Fruit fly (Drosophila melanogaster): ENCODE results near the gene KaiR1D.
A peak's percentile ranks its signal among the peaks of the same experiment; 100 is the strongest.

KaiR1D gene

DNA sequence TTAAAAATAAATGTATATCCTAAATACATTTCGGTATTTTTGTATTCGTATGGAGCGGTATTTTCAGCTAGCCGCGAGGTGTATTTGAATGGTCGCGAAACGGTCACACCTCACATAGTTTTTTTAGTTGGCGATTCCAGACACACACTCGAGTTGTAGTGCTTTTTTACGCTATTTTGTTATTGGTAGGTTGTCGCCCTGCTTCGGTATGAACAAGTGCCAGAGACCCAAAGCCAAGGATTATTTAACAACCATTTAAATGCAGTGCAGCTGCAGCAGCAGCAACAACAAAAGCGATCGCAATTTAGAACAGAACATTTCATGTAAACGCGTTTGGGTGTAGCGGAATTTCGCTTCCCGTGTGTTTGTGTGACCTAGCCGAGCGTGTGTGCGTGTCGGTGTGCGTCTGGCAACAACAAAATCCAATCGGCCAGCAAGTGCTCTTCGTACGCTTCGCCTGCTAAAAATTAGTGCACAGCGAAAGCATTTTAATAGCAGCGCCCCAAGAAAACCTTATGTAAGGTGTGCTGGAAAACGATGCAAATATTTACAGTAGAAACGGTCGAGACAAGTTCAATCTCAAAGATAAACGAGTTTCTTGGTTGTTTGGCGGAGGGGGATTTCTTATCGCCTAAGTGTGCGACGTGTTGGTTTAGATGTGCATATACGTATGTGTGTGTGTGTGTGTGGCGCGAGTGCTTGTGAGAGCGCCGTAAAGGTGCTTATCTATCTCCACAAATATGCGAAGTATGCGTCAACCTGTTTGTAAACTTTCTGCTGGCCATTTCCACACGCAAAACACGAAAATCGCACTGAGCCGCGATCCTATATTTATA lies 33.1 kb downstream of the KaiR1D start, which contains the start of gene Synd (continued):
- TF ChIP-seq CG14441 (GFP tag; IDR thresholded peaks at IDR 0.05) (peak; percentile 44; the same call in 1 of the 2 replicates), slou (GFP tag; optimal IDR thresholded peaks at IDR 0.05) (no peak), Deaf1 (tag; optimal IDR thresholded peaks at IDR 0.05) (peak; percentile 68), en (GFP tag; optimal IDR thresholded peaks at IDR 0.05) (no peak), CG31441 (GFP tag; IDR thresholded peaks at IDR 0.05) (no peak), vvl (GFP tag; IDR thresholded peaks at IDR 0.05) (0 out of 2 replicates have a peak, but pooled peaks have one; percentile 6), CG1602 (GFP tag; optimal IDR thresholded peaks at IDR 0.05) (no peak), ssp (GFP tag; IDR thresholded peaks at IDR 0.05) (no peak), Eip74EF (GFP tag; optimal IDR thresholded peaks at IDR 0.05) (peak in 1 of 2 experiments; percentile 31), CG2875 (GFP tag; optimal IDR thresholded peaks at IDR 0.05) (no peak), Mes4 (GFP tag; optimal IDR thresholded peaks at IDR 0.05) (no peak), CG11085 (GFP tag; IDR thresholded peaks at IDR 0.05) (no peak), Hmx (GFP tag; optimal IDR thresholded peaks at IDR 0.05) (no peak), CG1603 (tag; optimal IDR thresholded peaks at IDR 0.05) (peak; percentile 53), dan (GFP tag; IDR thresholded peaks at IDR 0.05) (no peak), klu (GFP tag; IDR thresholded peaks at IDR 0.05) (no peak), sisA (GFP tag; IDR thresholded peaks at IDR 0.05) (no peak), jigr1 (GFP tag; IDR thresholded peaks at IDR 0.05) (no peak), Myb (GFP tag; optimal IDR thresholded peaks at IDR 0.05) (peak; percentile 23), Dll (GFP tag; IDR thresholded peaks at IDR 0.05; ENCODE audit: partially characterized antibody) (no peak), eve (GFP tag; optimal IDR thresholded peaks at IDR 0.05) (no peak), pb (GFP tag; optimal IDR thresholded peaks at IDR 0.05) (no peak), dati (GFP tag; IDR thresholded peaks at IDR 0.05) (no peak), Hand (GFP tag; optimal IDR thresholded peaks at IDR 0.05) (no peak), CG18476 (GFP tag; optimal IDR thresholded peaks at IDR 0.05) (no peak), Meics (GFP tag; optimal IDR thresholded peaks at IDR 0.05) (peak; percentile 49), CG8359 (GFP tag; optimal IDR thresholded peaks at IDR 0.05; ENCODE audit: borderline replicate concordance) (no peak), CG17385 (GFP tag; optimal IDR thresholded peaks at IDR 0.05) (peak; percentile 20), Neu2 (GFP tag; optimal IDR thresholded peaks at IDR 0.05; ENCODE audit: borderline replicate concordance) (no peak), tup (GFP tag; optimal IDR thresholded peaks at IDR 0.05) (no peak), CG2678 (tag; optimal IDR thresholded peaks at IDR 0.05) (peak; percentile 52), Oli (tag; optimal IDR thresholded peaks at IDR 0.05) (no peak), MBD-R2 (GFP tag; IDR thresholded peaks at IDR 0.05) (peak; percentile 33; the same call in 1 of the 2 replicates), CG10366 (GFP tag; IDR thresholded peaks at IDR 0.05) (no peak), sr (GFP tag; IDR thresholded peaks at IDR 0.05) (no peak), CG43689 (GFP tag; IDR thresholded peaks at IDR 0.05) (no peak), CG16779 (GFP tag; IDR thresholded peaks at IDR 0.05) (no peak), psq (GFP tag; optimal IDR thresholded peaks at IDR 0.05) (no peak), hkb (optimal IDR thresholded peaks at IDR 0.05) (no peak), hkb (GFP tag; IDR thresholded peaks at IDR 0.05) (no peak), CG14014 (GFP tag; IDR thresholded peaks at IDR 0.05) (no peak; the same call in 1 of the 2 replicates), cato (GFP tag; optimal IDR thresholded peaks at IDR 0.05; ENCODE audit: borderline replicate concordance) (no peak), CG2712 (tag; optimal IDR thresholded peaks at IDR 0.05) (peak; percentile 11), CG32532 (GFP tag; IDR thresholded peaks at IDR 0.05) (peak; percentile 24; the same call in 1 of the 2 replicates), PHDP (tag; optimal IDR thresholded peaks at IDR 0.05) (peak; percentile 13), CG31365 (tag; optimal IDR thresholded peaks at IDR 0.05) (no peak), pum (GFP tag; optimal IDR thresholded peaks at IDR 0.05) (no peak), bcd (GFP tag; optimal IDR thresholded peaks at IDR 0.05) (no peak), CG12744 (GFP tag; optimal IDR thresholded peaks at IDR 0.05) (no peak), tna (GFP tag; IDR thresholded peaks at IDR 0.05; ENCODE audit: partially characterized antibody) (no peak; the same call in 1 of the 2 replicates)

All from whole organism, embryonic.